Worm (Caenorhabditis elegans) whole organism, mixed stage, embryonic: Measurements from ENCODE around the gene Y49A3A.4.

ENCODE experiments used
- M03D4.4 ChIP-seq: sonication (generic microtip); optimal IDR thresholded peaks from 2 replicates; lab custom pipeline; 2017; ENCODE audit warnings: mild to moderate bottlenecking, missing genetic modification characterization, missing compliant biosample characterization
- bed-3 ChIP-seq: fragments of 200-800 bp; sonication (Bioruptor generic); optimal IDR thresholded peaks from 3 replicates; lab custom pipeline; 2018; ENCODE audit warnings: mild to moderate bottlenecking, missing genetic modification characterization, moderate library complexity, missing compliant biosample characterization
- blmp-1 ChIP-seq: fragments of 150-350 bp; optimal IDR thresholded peaks from 2 replicates; lab custom pipeline; 2014; ENCODE audit warnings: missing biosample characterization, missing genetic modification characterization
- ceh-39 ChIP-seq: fragments of 150-350 bp; optimal IDR thresholded peaks from 2 replicates; lab custom pipeline; 2014; ENCODE audit warnings: missing biosample characterization, missing genetic modification characterization
- ceh-43 ChIP-seq: fragments of 200-800 bp; sonication (Bioruptor generic); optimal IDR thresholded peaks from 2 replicates; lab custom pipeline; 2018; ENCODE audit warnings: mild to moderate bottlenecking, missing genetic modification characterization, moderate library complexity, missing compliant biosample characterization
- ceh-83 ChIP-seq: fragments of 200-800 bp; sonication (Bioruptor generic); optimal IDR thresholded peaks from 2 replicates; lab custom pipeline; 2018; ENCODE audit warnings: mild to moderate bottlenecking, missing genetic modification characterization, missing compliant biosample characterization
- ces-1 ChIP-seq: fragments of 150-350 bp; optimal IDR thresholded peaks from 2 replicates; lab custom pipeline; 2014; ENCODE audit warnings: missing biosample characterization, missing genetic modification reagents, missing genetic modification characterization
- cnd-1 ChIP-seq: fragments of 200-800 bp; sonication (Bioruptor generic); optimal IDR thresholded peaks from 2 replicates; lab custom pipeline; 2018; ENCODE audit warnings: mild to moderate bottlenecking, missing genetic modification characterization, missing compliant biosample characterization
- drap-1 ChIP-seq: fragments of 200-800 bp; sonication (Bioruptor generic); optimal IDR thresholded peaks from 3 replicates; lab custom pipeline; 2018; ENCODE audit warnings: mild to moderate bottlenecking, missing genetic modification characterization, missing compliant biosample characterization
- elt-3 ChIP-seq: fragments of 150-350 bp; optimal IDR thresholded peaks from 2 replicates; lab custom pipeline; 2014; ENCODE audit warnings: missing biosample characterization, missing genetic modification characterization
- flh-1 ChIP-seq: fragments of 200-800 bp; sonication (Bioruptor generic); optimal IDR thresholded peaks from 2 replicates; lab custom pipeline; 2018; ENCODE audit warnings: mild to moderate bottlenecking, missing genetic modification characterization, moderate library complexity, missing compliant biosample characterization
- ham-2 ChIP-seq: fragments of 200-800 bp; sonication (Bioruptor generic); optimal IDR thresholded peaks from 2 replicates; lab custom pipeline; 2018; ENCODE audit warnings: mild to moderate bottlenecking, missing genetic modification characterization, missing compliant biosample characterization
- hlh-1 ChIP-seq: fragments of 150-350 bp; optimal IDR thresholded peaks from 2 replicates; lab custom pipeline; 2014; ENCODE audit warnings: missing biosample characterization, missing genetic modification reagents, missing genetic modification characterization
- lin-13 ChIP-seq: fragments of 150-350 bp; optimal IDR thresholded peaks from 2 replicates; lab custom pipeline; 2014; ENCODE audit warnings: missing biosample characterization, missing genetic modification characterization
- lin-32 ChIP-seq: fragments of 200-800 bp; sonication (Bioruptor generic); optimal IDR thresholded peaks from 2 replicates; lab custom pipeline; 2018; ENCODE audit warnings: mild to moderate bottlenecking, missing genetic modification characterization, missing compliant biosample characterization
- lsy-2 ChIP-seq: fragments of 150-350 bp; optimal IDR thresholded peaks from 2 replicates; lab custom pipeline; 2014; ENCODE audit warnings: missing biosample characterization, missing genetic modification characterization
- mab-5 ChIP-seq: fragments of 150-350 bp; optimal IDR thresholded peaks from 2 replicates; lab custom pipeline; 2014; ENCODE audit warnings: missing biosample characterization, missing genetic modification characterization
- mep-1 ChIP-seq: fragments of 150-350 bp; optimal IDR thresholded peaks from 2 replicates; lab custom pipeline; 2017; ENCODE audit warnings: missing biosample characterization, missing genetic modification reagents, missing genetic modification characterization, inconsistent platforms
- mls-2 ChIP-seq: sonication (generic microtip); optimal IDR thresholded peaks from 2 replicates; lab custom pipeline; 2016; ENCODE audit warnings: mild to moderate bottlenecking, missing genetic modification characterization, moderate library complexity, missing compliant biosample characterization
- nhr-12 ChIP-seq: fragments of 150-350 bp; optimal IDR thresholded peaks from 2 replicates; lab custom pipeline; 2014; ENCODE audit warnings: missing biosample characterization, missing genetic modification characterization
- nhr-2 ChIP-seq: fragments of 150-350 bp; optimal IDR thresholded peaks from 2 replicates; lab custom pipeline; 2014; ENCODE audit warnings: missing biosample characterization, missing genetic modification characterization
- nhr-237 ChIP-seq: fragments of 150-350 bp; optimal IDR thresholded peaks from 2 replicates; lab custom pipeline; 2014; ENCODE audit warnings: missing biosample characterization, missing genetic modification characterization
- nhr-28 ChIP-seq: fragments of 150-350 bp; optimal IDR thresholded peaks from 2 replicates; lab custom pipeline; 2014; ENCODE audit warnings: missing biosample characterization, missing genetic modification characterization
- nhr-76 ChIP-seq: sonication (generic microtip); optimal IDR thresholded peaks from 2 replicates; lab custom pipeline; 2017; ENCODE audit warnings: missing biosample characterization, missing genetic modification characterization
- pha-4 ChIP-seq: fragments of 150-350 bp; optimal IDR thresholded peaks from 2 replicates; lab custom pipeline; 2018; ENCODE audit warnings: missing biosample characterization, missing genetic modification reagents, missing genetic modification characterization
- sem-2 ChIP-seq: fragments of 200-800 bp; sonication (Bioruptor generic); optimal IDR thresholded peaks from 2 replicates; lab custom pipeline; 2018; ENCODE audit warnings: mild to moderate bottlenecking, missing genetic modification characterization, missing compliant biosample characterization
- snpc-4 ChIP-seq: fragments of 150-350 bp; optimal IDR thresholded peaks from 2 replicates; lab custom pipeline; 2014; ENCODE audit warnings: missing biosample characterization, missing genetic modification characterization
- sptf-1 ChIP-seq: sonication (generic microtip); optimal IDR thresholded peaks from 2 replicates; lab custom pipeline; 2017; ENCODE audit warnings: mild to moderate bottlenecking, missing genetic modification characterization, moderate library complexity, missing compliant biosample characterization
- tbx-8 ChIP-seq: fragments of 200-800 bp; sonication (Bioruptor generic); optimal IDR thresholded peaks from 2 replicates; lab custom pipeline; 2018; ENCODE audit warnings: mild to moderate bottlenecking, missing genetic modification characterization, moderate library complexity, missing compliant biosample characterization
- unc-39 ChIP-seq: fragments of 150-350 bp; optimal IDR thresholded peaks from 2 replicates; lab custom pipeline; 2014; ENCODE audit warnings: missing biosample characterization, missing genetic modification characterization
- unc-62 ChIP-seq: fragments of 150-350 bp; optimal IDR thresholded peaks from 2 replicates; lab custom pipeline; 2014; ENCODE audit warnings: missing biosample characterization, missing genetic modification reagents, missing genetic modification characterization
- ztf-11 ChIP-seq: fragments of 150-350 bp; optimal IDR thresholded peaks from 2 replicates; lab custom pipeline; 2014; ENCODE audit warnings: missing biosample characterization, missing genetic modification characterization

The Y49A3A.4 gene

ce11 chrV:14358577-14358976 lies at the start of gene Y49A3A.4:
TSS of gene Y49A3A.4 (minus strand) at chrV:14358890.
- TF ChIP-seq sem-2 (GFP tag; lab: Kevin White, UChicago) (no peak), ces-1 (GFP tag; lab: Kevin White, UChicago) (no peak), ham-2 (GFP tag; lab: Kevin White, UChicago) (no peak), nhr-237 (tag; lab: Kevin White, UChicago) (no peak), mab-5 (tag; lab: Kevin White, UChicago) (no peak), drap-1 (no peak), nhr-28 (tag; lab: Kevin White, UChicago) (no peak), ceh-39 (tag; lab: Kevin White, UChicago) (no peak), M03D4.4 (tag; lab: Kevin White, UChicago) (no peak), mls-2 (tag; lab: Kevin White, UChicago) (no peak), flh-1 (GFP tag; lab: Kevin White, UChicago) (no peak), lsy-2 (tag; lab: Kevin White, UChicago) (no peak), lin-13 (tag; lab: Kevin White, UChicago) (no peak), nhr-12 (tag; lab: Kevin White, UChicago) (no peak), blmp-1 (tag; lab: Kevin White, UChicago) (no peak), bed-3 (GFP tag; lab: Kevin White, UChicago) (no peak), unc-62 (GFP tag; lab: Kevin White, UChicago) (no peak), mep-1 (tag; lab: Kevin White, UChicago) (no peak)

ce11 chrV:14405647-14406046 lies 47.0 kb upstream of the Y49A3A.4 start:
- TF ChIP-seq unc-39 (tag; lab: Kevin White, UChicago) (no peak), nhr-12 (tag; lab: Kevin White, UChicago) (no peak), nhr-237 (tag; lab: Kevin White, UChicago) (no peak), tbx-8 (GFP tag; lab: Kevin White, UChicago) (no peak), ceh-39 (tag; lab: Kevin White, UChicago) (no peak), sptf-1 (no peak), lsy-2 (tag; lab: Kevin White, UChicago) (no peak), mab-5 (tag; lab: Kevin White, UChicago) (no peak), sem-2 (GFP tag; lab: Kevin White, UChicago) (no peak), nhr-76 (tag; lab: Kevin White, UChicago) (no peak)

ce11 chrV:14396123-14396669 lies 37.5 kb upstream of the Y49A3A.4 start:
- TF ChIP-seq mep-1 (tag; lab: Kevin White, UChicago) (no peak), mls-2 (tag; lab: Kevin White, UChicago) (no peak), unc-39 (tag; lab: Kevin White, UChicago) (no peak), sptf-1 (no peak), nhr-28 (tag; lab: Kevin White, UChicago) (no peak), lin-32 (GFP tag; lab: Kevin White, UChicago) (no peak), nhr-76 (tag; lab: Kevin White, UChicago) (no peak), ces-1 (GFP tag; lab: Kevin White, UChicago) (no peak), nhr-2 (tag; lab: Kevin White, UChicago) (no peak), drap-1 (no peak), ceh-39 (tag; lab: Kevin White, UChicago) (no peak), unc-62 (GFP tag; lab: Kevin White, UChicago) (no peak), M03D4.4 (tag; lab: Kevin White, UChicago) (no peak), lin-13 (tag; lab: Kevin White, UChicago) (no peak)

- TF ChIP-seq nhr-2 (tag; lab: Kevin White, UChicago) (no peak), ces-1 (GFP tag; lab: Kevin White, UChicago) (no peak), lin-13 (tag; lab: Kevin White, UChicago) (no peak), lin-32 (GFP tag; lab: Kevin White, UChicago) (no peak), elt-3 (tag; lab: Kevin White, UChicago) (no peak), cnd-1 (tag; lab: Kevin White, UChicago) (no peak), nhr-28 (tag; lab: Kevin White, UChicago) (no peak), mep-1 (tag; lab: Kevin White, UChicago) (no peak), mab-5 (tag; lab: Kevin White, UChicago) (no peak), ceh-39 (tag; lab: Kevin White, UChicago) (no peak)
These were observed 36.1 kb upstream of the Y49A3A.4 start, which contains the start of gene C15H11.13 for ce11 chrV:14394743-14395142. TSS of gene C15H11.13 (plus strand) at chrV:14395043.

ce11 chrV:14393504-14393903 lies 34.8 kb upstream of the Y49A3A.4 start, which contains the start of gene C15H11.1:
TSS of gene C15H11.1 (plus strand) at chrV:14393804.
- TF ChIP-seq nhr-12 (tag; lab: Kevin White, UChicago): no peak
- TF ChIP-seq mab-5 (tag; lab: Kevin White, UChicago): no peak
- no peak for TF ChIP-seq sem-2 (GFP tag; lab: Kevin White, UChicago)
- TF ChIP-seq ceh-43 (GFP tag; lab: Kevin White, UChicago): no peak
- no peak for TF ChIP-seq ceh-39 (tag; lab: Kevin White, UChicago)
- no peak for TF ChIP-seq tbx-8 (GFP tag; lab: Kevin White, UChicago)
- TF ChIP-seq ceh-83: no peak
- no peak for TF ChIP-seq hlh-1 (tag; lab: Kevin White, UChicago)
- no peak for TF ChIP-seq ztf-11
- no peak for TF ChIP-seq nhr-76 (tag; lab: Kevin White, UChicago)
- TF ChIP-seq unc-39 (tag; lab: Kevin White, UChicago): no peak
- TF ChIP-seq elt-3 (tag; lab: Kevin White, UChicago): no peak
- no peak for TF ChIP-seq cnd-1 (tag; lab: Kevin White, UChicago)
- no peak for TF ChIP-seq lin-13 (tag; lab: Kevin White, UChicago)
- TF ChIP-seq snpc-4 (tag; lab: Kevin White, UChicago): no peak
- TF ChIP-seq pha-4 (tag; lab: Kevin White, UChicago): no peak
